Worm (Caenorhabditis elegans): Measurements from ENCODE around the gene C54G10.1.

C54G10.1 gene

DNA sequence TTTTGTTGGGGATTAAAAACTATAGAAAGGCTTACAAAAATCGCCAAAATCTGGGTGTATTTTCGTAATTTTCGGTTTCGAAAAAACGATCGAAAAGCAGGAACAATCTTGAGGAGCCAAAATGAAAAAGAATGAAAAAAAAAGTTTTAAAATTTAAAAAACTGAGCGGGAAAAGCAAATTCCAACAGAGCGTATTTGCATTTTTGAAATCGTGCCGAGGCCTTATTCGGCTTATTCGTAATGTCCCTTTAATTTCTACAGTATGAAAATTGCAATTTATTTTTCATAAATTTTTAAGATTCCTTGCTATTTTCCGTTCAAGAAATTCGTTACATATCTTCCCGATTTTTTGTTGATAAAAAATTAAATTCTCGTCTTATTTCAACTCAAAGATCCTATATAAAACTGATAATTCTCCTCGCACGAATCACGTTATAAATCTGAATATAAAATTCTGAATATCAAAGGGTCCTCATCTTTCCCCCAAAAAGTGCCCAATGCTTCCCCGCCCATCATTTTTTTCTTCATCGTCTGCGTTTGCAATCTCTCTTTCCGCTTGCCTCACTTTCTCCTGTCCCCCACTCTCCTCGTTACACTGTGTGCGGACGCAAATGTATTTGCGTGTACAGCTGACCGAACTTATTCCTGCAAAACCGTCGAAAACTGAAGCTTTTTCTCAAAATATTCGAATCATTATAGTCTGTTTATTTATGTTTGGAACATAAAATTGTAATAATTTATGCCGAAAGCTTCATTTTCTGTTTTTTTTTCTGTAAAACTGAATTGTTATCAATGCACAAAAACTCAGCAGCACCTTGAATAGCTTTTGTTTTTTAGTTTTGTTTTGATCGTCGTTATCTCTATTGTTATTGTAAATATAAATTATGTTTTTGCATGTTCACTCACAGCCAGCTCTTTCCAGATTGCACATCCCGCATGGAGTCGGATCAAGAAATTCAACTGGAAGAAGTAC lies 5.2 kb downstream of the C54G10.1 start, which contains the start of the genes rfc-1 and pmp-3:
rfc-1 (minus strand) TSS at position 163 of the 973 bp plus-strand sequence.
pmp-3 (plus strand) TSS at position 923 of the 973 bp plus-strand sequence.
- no peak for TF ChIP-seq ets-5 (GFP tag; IDR thresholded peaks at IDR 0.05)
- no peak for TF ChIP-seq ztf-4 (tag; optimal IDR thresholded peaks at IDR 0.05)
- no peak for TF ChIP-seq nhr-12 (tag; optimal IDR thresholded peaks at IDR 0.05)
- no peak for TF ChIP-seq vab-15 (tag; optimal IDR thresholded peaks at IDR 0.05)
- TF ChIP-seq nhr-76 (tag; optimal IDR thresholded peaks at IDR 0.05): no peak
- TF ChIP-seq lir-3 (tag; optimal IDR thresholded peaks at IDR 0.05; ENCODE audit: poor library complexity): no peak
- TF ChIP-seq mab-9 (GFP tag; IDR thresholded peaks at IDR 0.05): no peak
- peak; percentile 79 to 93 for TF ChIP-seq lin-35 (GFP tag; optimal IDR thresholded peaks at IDR 0.05)
- no peak for TF ChIP-seq jun-1 (tag; optimal IDR thresholded peaks at IDR 0.05)
- no peak for TF ChIP-seq C04F5.9 (tag; optimal IDR thresholded peaks at IDR 0.05)
- TF ChIP-seq aha-1 (tag; optimal IDR thresholded peaks at IDR 0.05): no peak
- no peak for TF ChIP-seq pag-3 (tag; optimal IDR thresholded peaks at IDR 0.05; ENCODE audit: borderline replicate concordance, insufficient read depth)
- peak; percentile 12 for TF ChIP-seq fkh-8 (tag; optimal IDR thresholded peaks at IDR 0.05)
- TF ChIP-seq Y116A8C.19 (tag; optimal IDR thresholded peaks at IDR 0.05; ENCODE audit: borderline replicate concordance): no peak
- no peak for TF ChIP-seq elt-2 (tag; optimal IDR thresholded peaks at IDR 0.05)
- no peak for TF ChIP-seq unc-98 (GFP tag; IDR thresholded peaks at IDR 0.05)
- TF ChIP-seq nhr-47 (tag; optimal IDR thresholded peaks at IDR 0.05): no peak
- TF ChIP-seq zip-4 (GFP tag; optimal IDR thresholded peaks at IDR 0.05): no peak
- TF ChIP-seq rnt-1 (tag; optimal IDR thresholded peaks at IDR 0.05): peak; percentile 20
- no peak for TF ChIP-seq snpc-4 (tag; optimal IDR thresholded peaks at IDR 0.05)
- TF ChIP-seq egl-27 (tag; optimal IDR thresholded peaks at IDR 0.05): no peak
- no peak for TF ChIP-seq pax-3 (tag; optimal IDR thresholded peaks at IDR 0.05)
- TF ChIP-seq zag-1 (tag; optimal IDR thresholded peaks at IDR 0.05): no peak
- no peak for TF ChIP-seq nhr-11 (tag; optimal IDR thresholded peaks at IDR 0.05)
- peak; percentile 22 for TF ChIP-seq skn-1 (tag; optimal IDR thresholded peaks at IDR 0.05)
- TF ChIP-seq unc-130 (tag; optimal IDR thresholded peaks at IDR 0.05): peak; percentile 5
- TF ChIP-seq aly-2 (tag; optimal IDR thresholded peaks at IDR 0.05): no peak
- TF ChIP-seq nhr-237 (tag; optimal IDR thresholded peaks at IDR 0.05): no peak
- peak; percentile 42 for TF ChIP-seq nhr-71 (tag; optimal IDR thresholded peaks at IDR 0.05)
- TF ChIP-seq dpl-1 (GFP tag; optimal IDR thresholded peaks at IDR 0.05): peak; percentile 82 to 88 (median 86)
- TF ChIP-seq lsy-2 (tag; optimal IDR thresholded peaks at IDR 0.05): peak; percentile 7 to 74
- TF ChIP-seq blmp-1 (tag; optimal IDR thresholded peaks at IDR 0.05): peak; percentile 93
- peak; percentile 22 for TF ChIP-seq tbx-2 (tag; optimal IDR thresholded peaks at IDR 0.05)
- TF ChIP-seq fos-1 (tag; optimal IDR thresholded peaks at IDR 0.05): no peak
- TF ChIP-seq lin-13 (GFP tag; optimal IDR thresholded peaks at IDR 0.05): no peak
- peak; percentile 9 for TF ChIP-seq swsn-7 (tag; optimal IDR thresholded peaks at IDR 0.05)
- peak; percentile 42 for TF ChIP-seq lin-14 (GFP tag; optimal IDR thresholded peaks at IDR 0.05)
- no peak for TF ChIP-seq ces-1 (GFP tag; optimal IDR thresholded peaks at IDR 0.05)
- TF ChIP-seq mep-1 (tag; optimal IDR thresholded peaks at IDR 0.05): no peak
- TF ChIP-seq mdl-1 (tag; optimal IDR thresholded peaks at IDR 0.05): no peak
- no peak for TF ChIP-seq sox-4 (tag; optimal IDR thresholded peaks at IDR 0.05)
- no peak for TF ChIP-seq ceh-88 (GFP tag; IDR thresholded peaks at IDR 0.05)
- no peak for TF ChIP-seq alr-1 (tag; optimal IDR thresholded peaks at IDR 0.05; ENCODE audit: borderline replicate concordance)
- no peak for TF ChIP-seq tlp-1 (tag; optimal IDR thresholded peaks at IDR 0.05)
- TF ChIP-seq efl-1 (optimal IDR thresholded peaks at IDR 0.05): peak; percentile 87 to 93
- TF ChIP-seq efl-1 (GFP tag; optimal IDR thresholded peaks at IDR 0.05 in 1 of 2): peak; percentile 88 to 99
- no peak for TF ChIP-seq F16B12.6 (tag; optimal IDR thresholded peaks at IDR 0.05)
- TF ChIP-seq nhr-90 (tag; optimal IDR thresholded peaks at IDR 0.05; ENCODE audit: poor library complexity): no peak
- TF ChIP-seq ceh-90 (tag; optimal IDR thresholded peaks at IDR 0.05): no peak
- no peak for TF ChIP-seq hlh-17 (GFP tag; optimal IDR thresholded peaks at IDR 0.05; ENCODE audit: borderline replicate concordance)
- peak; percentile 2 for TF ChIP-seq dsc-1 (tag; optimal IDR thresholded peaks at IDR 0.05)
